Fruit fly (Drosophila melanogaster): ENCODE data around the gene Nepl5.

DNA sequence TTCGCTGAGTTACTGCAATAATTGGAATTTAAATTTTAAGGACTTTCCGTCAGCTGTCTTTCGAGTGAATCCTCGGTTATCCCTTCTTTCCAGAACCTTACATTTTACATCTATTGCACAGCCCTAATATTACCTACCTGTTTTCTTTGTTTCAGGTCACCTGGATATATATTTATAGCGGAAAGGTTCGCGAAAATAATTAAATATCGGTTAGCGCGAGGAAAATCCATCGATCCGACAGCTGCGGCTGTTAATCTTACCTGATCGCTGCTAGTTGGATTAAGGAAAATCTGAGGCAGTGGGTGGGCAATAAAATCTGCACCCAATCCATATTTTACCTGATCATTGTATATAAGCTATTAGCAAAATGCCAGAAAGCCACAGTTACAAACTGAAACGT lies 7.9 kb upstream of the Nepl5 start:
- no peak for TF ChIP-seq CTCF (optimal IDR thresholded peaks at IDR 0.05)
- TF ChIP-seq CG8478 (optimal IDR thresholded peaks at IDR 0.05), result no peak

All from S2 (cell line).